Worm (Caenorhabditis elegans) whole organism, early embryonic: ENCODE measurements around the gene acd-4.

Source experiments
- B0310.2 ChIP-seq: sonication (generic microtip); optimal IDR thresholded peaks from 2 replicates; lab custom pipeline; 2016; ENCODE audit warnings: mild to moderate bottlenecking, missing genetic modification characterization, missing compliant biosample characterization
- F13C5.2 ChIP-seq: sonication (generic microtip); optimal IDR thresholded peaks from 2 replicates; lab custom pipeline; 2017; ENCODE audit warnings: mild to moderate bottlenecking, missing genetic modification characterization, inconsistent platforms, missing compliant biosample characterization
- aly-1 ChIP-seq: sonication (generic microtip); optimal IDR thresholded peaks from 2 replicates; lab custom pipeline; 2016; ENCODE audit warnings: missing genetic modification characterization, missing compliant biosample characterization
- ama-1 ChIP-seq: fragments of 150-350 bp; optimal IDR thresholded peaks from 2 replicates; lab custom pipeline; 2014
- ceh-13 ChIP-seq: fragments of 200-800 bp; sonication (Bioruptor generic); optimal IDR thresholded peaks from 2 replicates; lab custom pipeline; 2018; ENCODE audit warnings: mild to moderate bottlenecking, missing genetic modification characterization, missing compliant biosample characterization
- ceh-36 ChIP-seq: sonication (generic microtip); optimal IDR thresholded peaks from 2 replicates; lab custom pipeline; 2016; ENCODE audit warnings: missing genetic modification characterization, inconsistent platforms, missing compliant biosample characterization
- ets-7 ChIP-seq: sonication (generic microtip); optimal IDR thresholded peaks from 2 replicates; lab custom pipeline; 2016; ENCODE audit warnings: missing genotype, missing genetic modification characterization, missing compliant biosample characterization
- flt-1 ChIP-seq: fragments of 200-800 bp; sonication (Bioruptor generic); IDR thresholded peaks from 2 replicates; pipeline ENCODE4 v1.3.6; 2022; ENCODE audit warnings: missing genetic modification characterization, missing compliant biosample characterization
- hmbx-1 ChIP-seq: sonication (generic microtip); optimal IDR thresholded peaks from 2 replicates; lab custom pipeline; 2016; ENCODE audit warnings: mild to moderate bottlenecking, missing genetic modification characterization, missing compliant biosample characterization
- hmg-4 ChIP-seq: fragments of 200-800 bp; sonication (Bioruptor generic); optimal IDR thresholded peaks from 2 replicates; lab custom pipeline; 2018; ENCODE audit warnings: mild to moderate bottlenecking, missing genetic modification characterization, missing compliant biosample characterization
- hnd-1 ChIP-seq: sonication (generic microtip); optimal IDR thresholded peaks from 2 replicates; lab custom pipeline; 2016; ENCODE audit warnings: missing genetic modification characterization, missing compliant biosample characterization
- pes-1 ChIP-seq: fragments of 200-800 bp; sonication (Bioruptor generic); IDR thresholded peaks from 2 replicates; pipeline ENCODE4 v1.3.6; 2022; ENCODE audit warnings: missing genetic modification reagents, missing genetic modification characterization, missing compliant biosample characterization
- scrt-1 ChIP-seq: fragments of 200-800 bp; sonication (Bioruptor generic); IDR thresholded peaks from 2 replicates; pipeline ENCODE4 v1.3.6; 2022; ENCODE audit warnings: missing genetic modification characterization, missing compliant biosample characterization
- sea-1 ChIP-seq: fragments of 200-800 bp; sonication (Bioruptor generic); conservative IDR thresholded peaks from 2 replicates; pipeline ENCODE4 v1.3.6; 2022; ENCODE audit warnings: missing genetic modification characterization, missing compliant biosample characterization
- tbx-11 ChIP-seq: fragments of 200-800 bp; sonication (Bioruptor generic); IDR thresholded peaks from 2 replicates; pipeline ENCODE4 v1.3.6; 2022; ENCODE audit warnings: missing genetic modification characterization, missing compliant biosample characterization
- tbx-37 ChIP-seq: fragments of 200-800 bp; sonication (Bioruptor generic); conservative IDR thresholded peaks from 2 replicates; pipeline ENCODE4 v1.3.6; 2022; ENCODE audit warnings: missing genetic modification reagents, missing genetic modification characterization, missing compliant biosample characterization
- tra-4 ChIP-seq: sonication (generic microtip); optimal IDR thresholded peaks from 2 replicates; lab custom pipeline; 2017; ENCODE audit warnings: missing genetic modification characterization, missing compliant biosample characterization

The acd-4 gene

ce11 chrV:8681050-8681449, 43.0 kb downstream of the acd-4 start, which contains the start of gene ZC190.2:
TSS of gene ZC190.2 (plus strand) at chrV:8681350.
- TF ChIP-seq ama-1 (lab: Kevin White, UChicago) (no peak), pes-1 (GFP tag; lab: Robert Waterston, UW) (no peak), flt-1 (GFP tag; lab: Robert Waterston, UW) (no peak), tbx-37 (GFP tag; lab: Robert Waterston, UW) (no peak), ceh-13 (no peak), ets-7 (tag; lab: Kevin White, UChicago) (no peak), tbx-11 (GFP tag; lab: Robert Waterston, UW) (no peak), scrt-1 (GFP tag; lab: Robert Waterston, UW) (no peak), B0310.2 (tag; lab: Kevin White, UChicago) (no peak), hmg-4 (GFP tag; lab: Kevin White, UChicago) (no peak), hmbx-1 (tag; lab: Kevin White, UChicago) (no peak), sea-1 (no peak), ceh-36 (tag; lab: Kevin White, UChicago) (no peak), F13C5.2 (tag; lab: Kevin White, UChicago) (no peak), hnd-1 (no peak), tra-4 (tag; lab: Kevin White, UChicago) (no peak), aly-1 (tag; lab: Kevin White, UChicago) (no peak)

ce11 chrV:8682719-8683118, 44.7 kb downstream of the acd-4 start, which contains the start of gene cln-3.3:
TSS of gene cln-3.3 (plus strand) at chrV:8683052.
- TF ChIP-seq flt-1 (GFP tag; lab: Robert Waterston, UW) (no peak), hmbx-1 (tag; lab: Kevin White, UChicago) (no peak), pes-1 (GFP tag; lab: Robert Waterston, UW) (no peak), aly-1 (tag; lab: Kevin White, UChicago) (no peak), ceh-13 (no peak), ama-1 (lab: Kevin White, UChicago) (no peak), tbx-11 (GFP tag; lab: Robert Waterston, UW) (no peak), F13C5.2 (tag; lab: Kevin White, UChicago) (no peak), sea-1 (no peak), tra-4 (tag; lab: Kevin White, UChicago) (no peak)

ce11 chrV:8683787-8684186, 45.8 kb downstream of the acd-4 start:
- TF ChIP-seq ceh-13 (no peak), tbx-37 (GFP tag; lab: Robert Waterston, UW) (no peak), hmbx-1 (tag; lab: Kevin White, UChicago) (no peak), hmg-4 (GFP tag; lab: Kevin White, UChicago) (no peak), ceh-36 (tag; lab: Kevin White, UChicago) (no peak), hnd-1 (no peak), pes-1 (GFP tag; lab: Robert Waterston, UW) (no peak), scrt-1 (GFP tag; lab: Robert Waterston, UW) (no peak), ets-7 (tag; lab: Kevin White, UChicago) (no peak), F13C5.2 (tag; lab: Kevin White, UChicago) (no peak)

- no peak for TF ChIP-seq hnd-1
- no peak for TF ChIP-seq ama-1 (lab: Kevin White, UChicago)
- no peak for TF ChIP-seq hmbx-1 (tag; lab: Kevin White, UChicago)
- no peak for TF ChIP-seq sea-1
- no peak for TF ChIP-seq tra-4 (tag; lab: Kevin White, UChicago)
- no peak for TF ChIP-seq scrt-1 (GFP tag; lab: Robert Waterston, UW)
- no peak for TF ChIP-seq ceh-36 (tag; lab: Kevin White, UChicago)
- no peak for TF ChIP-seq ceh-13
- TF ChIP-seq aly-1 (tag; lab: Kevin White, UChicago) = no peak
- no peak for TF ChIP-seq F13C5.2 (tag; lab: Kevin White, UChicago)
- no peak for TF ChIP-seq B0310.2 (tag; lab: Kevin White, UChicago)
Observed at ce11 chrV:8686764-8687163, 48.7 kb downstream of the acd-4 start, which contains the start of gene ZC190.7. TSS of gene ZC190.7 (minus strand) at chrV:8686864.

- TF ChIP-seq hmg-4 (GFP tag; lab: Kevin White, UChicago) (no peak), ceh-13 (no peak), B0310.2 (tag; lab: Kevin White, UChicago) (no peak), ceh-36 (tag; lab: Kevin White, UChicago) (no peak), flt-1 (GFP tag; lab: Robert Waterston, UW) (no peak), ama-1 (lab: Kevin White, UChicago) (no peak), tbx-37 (GFP tag; lab: Robert Waterston, UW) (no peak), F13C5.2 (tag; lab: Kevin White, UChicago) (no peak), scrt-1 (GFP tag; lab: Robert Waterston, UW) (no peak)
Observed at ce11 chrV:8687707-8688106, 49.7 kb downstream of the acd-4 start, which contains the start of gene ZC190.8. TSS of gene ZC190.8 (minus strand) at chrV:8687807.
